Worm (Caenorhabditis elegans): ENCODE results near the gene Y72A10A.1.

Y72A10A.1 gene

ce11 chrX:6112817-6113216 lies 25.3 kb downstream of the Y72A10A.1 start, which contains the start of gene prx-3:
Gene prx-3, minus strand, starts transcription at chrX:6112917.
- no peak for TF ChIP-seq aly-2 (tag; optimal IDR thresholded peaks at IDR 0.05)
- TF ChIP-seq mab-5 (tag; optimal IDR thresholded peaks at IDR 0.05), result no peak
- TF ChIP-seq mbf-1 (tag; optimal IDR thresholded peaks at IDR 0.05), result no peak
- TF ChIP-seq ztf-4 (tag; optimal IDR thresholded peaks at IDR 0.05), result no peak
- no peak for TF ChIP-seq ZK546.5 (tag; optimal IDR thresholded peaks at IDR 0.05)
- no peak for TF ChIP-seq lin-39 (tag; optimal IDR thresholded peaks at IDR 0.05)
- TF ChIP-seq lsy-2 (tag; optimal IDR thresholded peaks at IDR 0.05), result no peak
- no peak for TF ChIP-seq ceh-16 (tag; optimal IDR thresholded peaks at IDR 0.05)
- TF ChIP-seq alr-1 (tag; optimal IDR thresholded peaks at IDR 0.05), result no peak
- no peak for TF ChIP-seq nhr-25 (tag; optimal IDR thresholded peaks at IDR 0.05)
- no peak for TF ChIP-seq sma-3 (GFP tag; optimal IDR thresholded peaks at IDR 0.05)
- no peak for TF ChIP-seq nhr-10 (tag; optimal IDR thresholded peaks at IDR 0.05)
- TF ChIP-seq lin-11 (tag; optimal IDR thresholded peaks at IDR 0.05), result no peak
- no peak for TF ChIP-seq nhr-21 (tag; optimal IDR thresholded peaks at IDR 0.05)
- TF ChIP-seq ztf-11 (tag; optimal IDR thresholded peaks at IDR 0.05), result no peak
- TF ChIP-seq zag-1 (tag; optimal IDR thresholded peaks at IDR 0.05), result no peak
- TF ChIP-seq dmd-4 (tag; optimal IDR thresholded peaks at IDR 0.05), result no peak
- TF ChIP-seq nhr-11 (tag; optimal IDR thresholded peaks at IDR 0.05), result no peak
- no peak for TF ChIP-seq lin-13 (GFP tag; optimal IDR thresholded peaks at IDR 0.05)

- TF ChIP-seq crh-2 (tag; optimal IDR thresholded peaks at IDR 0.05) (no peak), lin-39 (tag; optimal IDR thresholded peaks at IDR 0.05) (no peak), ztf-11 (tag; optimal IDR thresholded peaks at IDR 0.05) (no peak), nhr-77 (tag; optimal IDR thresholded peaks at IDR 0.05) (no peak), ZK546.5 (tag; optimal IDR thresholded peaks at IDR 0.05) (no peak), ztf-4 (tag; optimal IDR thresholded peaks at IDR 0.05) (no peak), gmeb-1 (tag; optimal IDR thresholded peaks at IDR 0.05) (peak; percentile 0), ceh-16 (tag; optimal IDR thresholded peaks at IDR 0.05) (no peak), lin-13 (GFP tag; optimal IDR thresholded peaks at IDR 0.05) (no peak), egl-27 (tag; optimal IDR thresholded peaks at IDR 0.05) (peak; percentile 8), ceh-82 (tag; optimal IDR thresholded peaks at IDR 0.05) (no peak), ztf-1 (GFP tag; conservative IDR thresholded peaks at IDR 0.05) (no peak), nhr-12 (tag; optimal IDR thresholded peaks at IDR 0.05) (no peak), elt-1 (tag; optimal IDR thresholded peaks at IDR 0.05) (no peak), sma-3 (GFP tag; optimal IDR thresholded peaks at IDR 0.05) (peak; percentile 26), skn-1 (tag; optimal IDR thresholded peaks at IDR 0.05) (no peak), elt-3 (tag; optimal IDR thresholded peaks at IDR 0.05) (no peak), nhr-237 (tag; optimal IDR thresholded peaks at IDR 0.05) (no peak), peb-1 (tag; optimal IDR thresholded peaks at IDR 0.05) (no peak), alr-1 (tag; optimal IDR thresholded peaks at IDR 0.05) (no peak), C34F6.9 (tag; optimal IDR thresholded peaks at IDR 0.05) (no peak), nhr-6 (tag; optimal IDR thresholded peaks at IDR 0.05) (no peak), unc-55 (GFP tag; optimal IDR thresholded peaks at IDR 0.05) (no peak), F13H6.1 (tag; optimal IDR thresholded peaks at IDR 0.05) (no peak), mab-5 (tag; optimal IDR thresholded peaks at IDR 0.05) (no peak), nhr-21 (tag; optimal IDR thresholded peaks at IDR 0.05) (peak; percentile 27), zag-1 (tag; optimal IDR thresholded peaks at IDR 0.05) (no peak), nhr-10 (tag; optimal IDR thresholded peaks at IDR 0.05) (no peak), lin-11 (tag; optimal IDR thresholded peaks at IDR 0.05) (no peak), dmd-4 (tag; optimal IDR thresholded peaks at IDR 0.05) (no peak), lsy-2 (tag; optimal IDR thresholded peaks at IDR 0.05) (no peak), sem-4 (tag; optimal IDR thresholded peaks at IDR 0.05) (no peak), ama-1 (optimal IDR thresholded peaks at IDR 0.05) (no peak), nhr-25 (tag; optimal IDR thresholded peaks at IDR 0.05) (peak; percentile 31), nhr-23 (tag; optimal IDR thresholded peaks at IDR 0.05) (no peak), blmp-1 (tag; optimal IDR thresholded peaks at IDR 0.05; ENCODE audit: insufficient read depth) (peak; percentile 42), fos-1 (tag; optimal IDR thresholded peaks at IDR 0.05) (peak; percentile 54), mbf-1 (tag; optimal IDR thresholded peaks at IDR 0.05) (no peak), sma-9 (GFP tag; optimal IDR thresholded peaks at IDR 0.05) (peak; percentile 56), sma-9 (tag; optimal IDR thresholded peaks at IDR 0.05) (no peak), unc-39 (tag; optimal IDR thresholded peaks at IDR 0.05) (no peak), unc-62 (GFP tag; optimal IDR thresholded peaks at IDR 0.05) (no peak)
Measured at ce11 chrX:6109288-6109770, 28.8 kb downstream of the Y72A10A.1 start, which contains the start of gene kynu-1. Gene kynu-1, minus strand, starts transcription at chrX:6109338.

Measured in whole organism, L2 larva.